Worm (Caenorhabditis elegans): Measurements from ENCODE around the gene lgc-44.

Gene lgc-44

DNA sequence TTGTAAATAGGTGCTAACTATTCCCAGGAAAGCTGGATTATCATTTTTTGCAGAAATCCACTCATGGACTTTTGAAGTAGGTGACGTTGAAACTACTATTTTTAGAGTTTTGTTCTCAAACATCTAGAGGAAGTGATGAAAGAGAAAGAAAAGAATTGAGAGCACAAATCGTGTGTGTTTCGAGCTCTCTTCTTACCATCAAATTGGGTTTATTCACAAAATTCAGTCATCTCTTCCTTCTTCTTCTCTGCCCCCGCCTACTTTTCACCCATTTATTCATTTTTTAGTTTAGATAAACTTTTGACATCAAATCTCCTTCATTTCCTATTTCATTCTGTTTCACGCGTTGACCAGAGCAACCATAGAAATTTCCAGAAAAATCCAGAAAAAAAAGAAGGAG, 14.5 kb upstream of the lgc-44 start, which contains the start of gene W05E10.2:
TSS of gene W05E10.2 (plus strand) at position 301 of the 400 bp plus-strand sequence.
- TF ChIP-seq T22C8.4 (GFP tag; IDR thresholded peaks at IDR 0.05) = no peak
- no peak for TF ChIP-seq klf-2 (GFP tag; conservative IDR thresholded peaks at IDR 0.05)
- no peak for TF ChIP-seq tab-1 (GFP tag; IDR thresholded peaks at IDR 0.05)
- TF ChIP-seq med-1 (GFP tag; optimal IDR thresholded peaks at IDR 0.05; ENCODE audit: insufficient read depth) = no peak
- no peak for TF ChIP-seq cog-1 (tag; optimal IDR thresholded peaks at IDR 0.05)
- no peak for TF ChIP-seq ztf-23 (GFP tag; IDR thresholded peaks at IDR 0.05)
- no peak for TF ChIP-seq flt-1 (GFP tag; IDR thresholded peaks at IDR 0.05)
- no peak for TF ChIP-seq ztf-29 (GFP tag; IDR thresholded peaks at IDR 0.05)
- no peak for TF ChIP-seq ref-1 (GFP tag; conservative IDR thresholded peaks at IDR 0.05)

DNA sequence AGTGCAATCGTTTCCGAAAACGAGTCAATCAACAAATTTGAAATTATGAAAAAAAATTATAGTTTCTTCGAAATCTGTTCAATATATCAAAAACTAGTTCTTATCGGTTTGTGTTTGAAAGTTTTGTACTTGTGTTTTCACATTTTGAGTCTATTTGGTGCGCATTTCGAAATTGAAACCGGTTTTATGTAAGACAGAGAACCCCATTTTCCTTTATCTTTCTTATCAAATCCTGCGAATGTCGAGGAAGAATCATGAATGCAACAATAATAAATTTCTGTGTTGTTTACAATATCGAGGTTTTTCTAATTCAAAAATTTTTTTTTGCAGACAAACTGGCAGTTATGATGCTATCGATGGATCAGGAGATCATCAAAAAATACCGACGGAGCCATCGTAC, 10.5 kb upstream of the lgc-44 start:
- TF ChIP-seq cog-1 (tag; optimal IDR thresholded peaks at IDR 0.05) = no peak
- TF ChIP-seq T22C8.4 (GFP tag; IDR thresholded peaks at IDR 0.05) = no peak
- no peak for TF ChIP-seq med-1 (GFP tag; optimal IDR thresholded peaks at IDR 0.05; ENCODE audit: insufficient read depth)

DNA sequence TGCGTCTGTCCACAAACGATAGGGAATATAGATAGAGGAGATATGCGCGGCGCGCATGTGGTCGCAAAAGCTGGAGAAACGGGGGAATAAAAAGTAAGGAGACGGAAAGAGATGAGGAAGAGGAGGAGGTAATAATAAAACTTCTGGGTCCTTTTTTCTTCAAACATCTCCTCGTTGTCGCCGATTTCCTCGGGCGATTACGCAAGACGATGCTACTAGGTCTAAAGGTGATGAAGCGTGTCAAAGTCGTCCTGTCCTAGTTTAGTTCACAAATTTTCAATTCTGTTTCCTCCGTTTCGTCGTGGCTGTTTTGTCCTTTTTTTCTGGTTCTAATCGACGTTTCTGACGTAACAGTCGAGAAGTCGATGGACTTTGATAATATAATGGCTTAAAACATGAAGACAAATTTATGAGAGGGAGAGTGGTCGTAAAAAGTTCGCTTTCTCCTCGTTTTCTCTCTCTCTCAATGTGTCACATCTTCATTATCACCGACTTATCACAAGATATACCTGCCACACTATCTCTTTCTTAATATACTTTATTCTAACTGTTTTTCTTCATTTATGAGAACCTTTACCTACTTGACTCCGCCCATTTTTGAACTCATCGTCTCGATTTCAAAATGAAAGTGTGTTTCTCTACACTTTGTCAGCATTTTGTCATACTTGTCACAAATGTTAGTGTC, 8.3 kb upstream of the lgc-44 start:
- TF ChIP-seq cog-1 (tag; optimal IDR thresholded peaks at IDR 0.05) = no peak
- no peak for TF ChIP-seq ztf-29 (GFP tag; IDR thresholded peaks at IDR 0.05)
- no peak for TF ChIP-seq ref-1 (GFP tag; conservative IDR thresholded peaks at IDR 0.05)
- no peak for TF ChIP-seq med-1 (GFP tag; optimal IDR thresholded peaks at IDR 0.05; ENCODE audit: insufficient read depth)
- no peak for TF ChIP-seq tab-1 (GFP tag; IDR thresholded peaks at IDR 0.05)
- TF ChIP-seq T22C8.4 (GFP tag; IDR thresholded peaks at IDR 0.05) = no peak
- no peak for TF ChIP-seq klf-2 (GFP tag; conservative IDR thresholded peaks at IDR 0.05)
- TF ChIP-seq ztf-23 (GFP tag; IDR thresholded peaks at IDR 0.05) = no peak
- TF ChIP-seq flt-1 (GFP tag; IDR thresholded peaks at IDR 0.05) = no peak

DNA sequence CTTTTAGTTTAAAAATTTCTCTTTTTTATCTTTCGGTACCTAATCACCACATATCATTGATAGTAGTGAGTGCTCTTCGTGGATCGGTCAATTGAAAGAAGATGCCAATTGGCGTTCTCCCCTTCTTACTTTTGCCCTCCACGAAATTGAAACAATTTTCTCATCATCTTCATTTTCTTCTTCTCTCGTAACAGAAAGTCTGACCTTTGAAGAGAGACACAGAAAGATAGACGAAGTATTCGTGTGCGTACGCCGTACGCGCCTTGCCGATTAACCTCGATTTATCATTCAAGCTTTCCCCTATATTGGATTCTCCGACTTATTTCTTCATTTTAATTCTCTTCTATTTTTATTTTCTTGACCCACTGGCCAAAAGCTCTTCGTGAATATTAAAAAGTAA, 5.1 kb upstream of the lgc-44 start:
- TF ChIP-seq cog-1 (tag; optimal IDR thresholded peaks at IDR 0.05) = no peak
- no peak for TF ChIP-seq ztf-29 (GFP tag; IDR thresholded peaks at IDR 0.05)
- no peak for TF ChIP-seq med-1 (GFP tag; optimal IDR thresholded peaks at IDR 0.05; ENCODE audit: insufficient read depth)
- no peak for TF ChIP-seq ref-1 (GFP tag; conservative IDR thresholded peaks at IDR 0.05)
- no peak for TF ChIP-seq flt-1 (GFP tag; IDR thresholded peaks at IDR 0.05)
- TF ChIP-seq klf-2 (GFP tag; conservative IDR thresholded peaks at IDR 0.05) = no peak
- no peak for TF ChIP-seq tab-1 (GFP tag; IDR thresholded peaks at IDR 0.05)
- TF ChIP-seq T22C8.4 (GFP tag; IDR thresholded peaks at IDR 0.05) = no peak
- no peak for TF ChIP-seq ztf-23 (GFP tag; IDR thresholded peaks at IDR 0.05)

DNA sequence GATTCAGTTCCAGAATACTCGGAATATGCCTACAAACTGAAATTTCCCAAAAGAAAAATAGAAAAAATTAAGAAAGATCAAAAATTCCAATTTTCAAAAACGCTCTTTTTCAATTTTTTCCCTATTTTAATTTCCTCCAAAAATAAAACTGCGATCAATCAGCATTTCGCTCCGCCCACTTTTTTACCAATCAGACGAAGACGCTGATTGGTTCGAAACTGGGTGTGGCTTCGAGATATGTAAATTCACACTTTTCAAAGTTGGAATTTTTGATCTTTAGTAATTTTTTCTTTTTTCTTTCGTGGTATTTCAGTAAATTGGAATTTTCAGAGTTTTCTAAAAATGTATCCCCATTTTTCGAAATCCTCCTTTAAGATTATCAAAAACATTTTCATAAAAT, 4.6 kb upstream of the lgc-44 start:
- TF ChIP-seq flt-1 (GFP tag; IDR thresholded peaks at IDR 0.05) (no peak), med-1 (GFP tag; optimal IDR thresholded peaks at IDR 0.05; ENCODE audit: insufficient read depth) (no peak), T22C8.4 (GFP tag; IDR thresholded peaks at IDR 0.05) (no peak), ztf-29 (GFP tag; IDR thresholded peaks at IDR 0.05) (no peak), ztf-23 (GFP tag; IDR thresholded peaks at IDR 0.05) (no peak), cog-1 (tag; optimal IDR thresholded peaks at IDR 0.05) (no peak), ref-1 (GFP tag; conservative IDR thresholded peaks at IDR 0.05) (no peak), klf-2 (GFP tag; conservative IDR thresholded peaks at IDR 0.05) (no peak), tab-1 (GFP tag; IDR thresholded peaks at IDR 0.05) (no peak)

DNA sequence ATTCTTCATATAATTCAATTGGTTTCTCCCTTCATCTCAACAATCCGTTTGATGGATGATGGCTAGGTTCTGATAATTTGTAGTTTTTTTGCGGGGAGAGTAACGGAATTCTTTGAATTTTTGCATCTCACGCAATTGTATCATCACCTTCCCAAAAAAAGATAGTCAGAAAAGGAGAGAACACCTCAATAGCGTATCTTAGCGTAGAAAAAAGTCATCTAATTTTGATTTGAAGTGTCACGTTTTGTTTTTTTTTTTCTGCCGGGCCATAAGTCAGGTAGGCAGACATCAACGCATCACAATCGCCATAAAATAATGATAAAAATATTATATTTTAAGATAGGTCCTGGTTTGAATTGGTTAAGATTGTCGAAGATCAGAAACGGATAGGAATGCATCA, 4.1 kb upstream of the lgc-44 start:
- TF ChIP-seq ztf-29 (GFP tag; IDR thresholded peaks at IDR 0.05) = no peak
- no peak for TF ChIP-seq klf-2 (GFP tag; conservative IDR thresholded peaks at IDR 0.05)
- TF ChIP-seq ztf-23 (GFP tag; IDR thresholded peaks at IDR 0.05) = no peak
- TF ChIP-seq tab-1 (GFP tag; IDR thresholded peaks at IDR 0.05) = no peak
- no peak for TF ChIP-seq T22C8.4 (GFP tag; IDR thresholded peaks at IDR 0.05)
- TF ChIP-seq flt-1 (GFP tag; IDR thresholded peaks at IDR 0.05) = no peak
- TF ChIP-seq cog-1 (tag; optimal IDR thresholded peaks at IDR 0.05) = no peak
- no peak for TF ChIP-seq med-1 (GFP tag; optimal IDR thresholded peaks at IDR 0.05; ENCODE audit: insufficient read depth)
- TF ChIP-seq ref-1 (GFP tag; conservative IDR thresholded peaks at IDR 0.05) = no peak

DNA sequence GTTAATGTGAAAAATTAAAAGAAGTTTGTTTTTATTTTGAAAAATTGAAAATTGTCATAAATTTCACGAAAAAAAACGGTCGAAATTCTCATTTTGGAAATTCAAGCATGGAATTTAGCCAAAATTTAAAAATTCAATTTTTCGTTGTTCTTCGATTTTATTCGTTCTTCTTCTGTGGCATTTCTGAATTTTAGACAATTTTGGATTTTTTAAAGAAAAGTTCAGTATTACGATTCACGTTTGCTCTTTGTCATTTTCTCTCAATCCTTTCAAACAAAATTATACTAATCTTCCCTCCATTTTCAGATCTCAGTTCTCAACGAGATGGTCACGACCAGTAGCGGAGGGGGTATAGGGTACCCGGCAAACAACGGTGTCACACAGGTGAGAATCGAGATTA, 3.2 kb upstream of the lgc-44 start, which contains the start of gene ape-1:
TSS of gene ape-1 (plus strand) at position 301 of the 400 bp plus-strand sequence.
- TF ChIP-seq klf-2 (GFP tag; conservative IDR thresholded peaks at IDR 0.05) (no peak), tab-1 (GFP tag; IDR thresholded peaks at IDR 0.05) (no peak), ztf-29 (GFP tag; IDR thresholded peaks at IDR 0.05) (no peak), ztf-23 (GFP tag; IDR thresholded peaks at IDR 0.05) (no peak), med-1 (GFP tag; optimal IDR thresholded peaks at IDR 0.05; ENCODE audit: insufficient read depth) (no peak), ref-1 (GFP tag; conservative IDR thresholded peaks at IDR 0.05) (no peak), cog-1 (tag; optimal IDR thresholded peaks at IDR 0.05) (no peak), T22C8.4 (GFP tag; IDR thresholded peaks at IDR 0.05) (no peak), flt-1 (GFP tag; IDR thresholded peaks at IDR 0.05) (no peak)

DNA sequence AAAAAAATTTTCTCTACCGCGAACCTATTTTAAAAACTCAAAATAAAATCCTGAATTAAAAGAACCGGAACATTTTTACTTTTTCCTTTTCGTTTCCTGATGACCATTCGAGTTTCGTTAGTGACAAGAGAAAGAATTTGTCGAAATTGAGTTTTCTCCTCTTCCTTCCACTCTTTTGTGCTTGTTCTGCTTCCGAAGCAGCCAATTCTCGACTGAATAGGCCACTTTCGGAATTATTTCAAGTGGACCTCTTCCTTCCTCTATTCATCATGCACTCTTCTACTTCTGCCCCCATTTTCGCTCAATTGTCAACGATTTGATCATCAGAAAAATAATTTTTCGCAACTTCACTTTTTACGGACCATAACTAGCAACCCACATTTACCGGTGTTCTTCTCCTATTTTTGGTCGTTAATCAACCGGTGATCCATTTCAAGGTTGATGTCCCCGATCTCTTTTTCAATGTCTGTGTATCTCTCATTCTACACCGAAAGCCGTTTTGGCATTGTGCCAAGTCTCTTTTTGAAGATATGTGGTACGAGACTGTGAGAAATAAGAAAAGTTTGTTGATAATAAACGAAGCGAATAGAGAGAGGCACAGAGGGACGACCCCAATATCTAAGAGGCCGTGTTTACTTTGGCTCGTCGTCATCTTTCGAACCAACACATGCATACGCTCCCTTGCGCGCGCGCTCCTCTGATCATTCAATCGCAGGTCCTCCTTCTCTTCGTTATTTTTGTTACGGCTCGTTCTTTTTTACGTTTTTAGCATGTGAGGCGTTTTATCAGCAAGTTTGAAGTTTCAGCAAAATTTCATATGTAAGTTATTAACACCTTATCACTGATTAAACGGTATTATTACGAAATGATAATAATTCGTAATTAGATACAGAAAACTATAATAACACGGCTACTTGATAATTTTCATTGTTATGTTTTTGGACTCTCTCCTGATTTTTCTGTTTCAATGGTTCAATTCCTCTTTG, 2.5 kb upstream of the lgc-44 start:
- TF ChIP-seq med-1 (GFP tag; optimal IDR thresholded peaks at IDR 0.05; ENCODE audit: insufficient read depth) (no peak), ztf-29 (GFP tag; IDR thresholded peaks at IDR 0.05) (no peak), klf-2 (GFP tag; conservative IDR thresholded peaks at IDR 0.05) (0 out of 2 replicates have a peak, but pooled peaks have one; percentile 12)

DNA sequence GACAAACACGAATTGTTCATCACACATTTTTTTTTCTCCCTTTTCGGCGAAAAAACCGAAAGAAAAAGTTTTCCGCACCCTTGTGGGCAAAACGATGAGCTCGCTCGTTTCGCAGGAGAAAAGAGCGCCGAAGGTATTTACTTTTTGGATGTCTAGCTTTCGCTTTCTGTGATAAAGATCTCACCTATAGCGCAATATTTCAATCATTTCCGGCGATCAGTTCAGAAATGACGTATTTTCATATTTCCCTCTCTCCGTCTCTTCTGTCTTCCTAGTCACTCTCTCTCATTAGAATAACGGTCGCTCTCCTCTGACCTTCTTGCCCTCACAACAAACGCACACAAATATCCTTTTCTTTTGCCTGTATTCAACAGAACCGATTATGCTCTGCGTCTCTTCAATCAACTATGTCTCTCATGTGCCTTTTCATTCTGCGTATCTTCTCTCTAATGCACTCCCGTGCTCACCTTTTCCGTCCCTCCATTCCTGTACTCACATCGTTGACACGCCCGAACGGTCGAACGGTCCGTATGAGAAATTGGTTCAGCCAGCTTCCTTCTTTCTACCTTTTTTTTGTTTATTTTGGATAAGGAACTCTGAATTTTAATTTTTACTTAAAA, 1.5 kb upstream of the lgc-44 start:
- TF ChIP-seq cog-1 (tag; optimal IDR thresholded peaks at IDR 0.05) (peak; percentile 48), ztf-29 (GFP tag; IDR thresholded peaks at IDR 0.05) (no peak)

Data from whole organism, midembryonic.